Fruit fly (Drosophila melanogaster) whole organism, pupa: ENCODE results near the gene CG15356.

ENCODE experiments used
- CG10348 ChIP-seq: fragments of 200-800 bp; sonication (Bioruptor generic); IDR thresholded peaks from 2 replicates; pipeline ENCODE4 v1.3.6; 2022; ENCODE audit warnings: missing biosample characterization, missing genetic modification characterization
- CG12605 ChIP-seq: fragments of 200-800 bp; sonication (Bioruptor generic); IDR thresholded peaks from 2 replicates; pipeline ENCODE4 v1.3.6; 2022; ENCODE audit warnings: missing biosample characterization, missing genetic modification characterization
- CG13204 ChIP-seq: fragments of 200-800 bp; sonication (Bioruptor generic); optimal IDR thresholded peaks from 2 replicates; lab custom pipeline; 2018; ENCODE audit warnings: missing biosample characterization, mild to moderate bottlenecking, missing genetic modification characterization, moderate library complexity
- CG14655 ChIP-seq: fragments of 200-800 bp; sonication (Bioruptor generic); optimal IDR thresholded peaks from 3 replicates; lab custom pipeline; 2017; ENCODE audit warnings: mild to moderate bottlenecking, missing biosample characterization, missing genetic modification reagents, missing genetic modification characterization
- CG15710 ChIP-seq: fragments of 200-800 bp; sonication (Bioruptor generic); optimal IDR thresholded peaks from 2 replicates; lab custom pipeline; 2018; ENCODE audit warnings: missing biosample characterization, mild to moderate bottlenecking, missing genetic modification characterization, moderate library complexity
- CG17806 ChIP-seq: fragments of 200-800 bp; sonication (Bioruptor generic); optimal IDR thresholded peaks from 2 replicates; lab custom pipeline; 2018; ENCODE audit warnings: missing biosample characterization, mild to moderate bottlenecking, missing genetic modification characterization, moderate library complexity
- CG32121 ChIP-seq: fragments of 200-800 bp; sonication (Bioruptor generic); IDR thresholded peaks from 2 replicates; pipeline ENCODE4 v1.3.6; 2022; ENCODE audit warnings: missing biosample characterization, missing genetic modification characterization
- CG34367 ChIP-seq: fragments of 200-800 bp; sonication (Bioruptor generic); optimal IDR thresholded peaks from 2 replicates; lab custom pipeline; 2018; ENCODE audit warnings: missing biosample characterization, mild to moderate bottlenecking, missing genetic modification characterization
- CG4496 ChIP-seq: fragments of 200-800 bp; sonication (Bioruptor generic); IDR thresholded peaks from 3 replicates; pipeline ENCODE4 v1.3.6; 2022; ENCODE audit warnings: missing biosample characterization, missing genetic modification characterization
- CG8159 ChIP-seq: fragments of 200-800 bp; sonication (Bioruptor generic); optimal IDR thresholded peaks from 3 replicates; lab custom pipeline; 2018; ENCODE audit warnings: missing biosample characterization, mild to moderate bottlenecking, missing genetic modification characterization, moderate library complexity
- CG8301 ChIP-seq: fragments of 200-800 bp; sonication (Bioruptor generic); optimal IDR thresholded peaks from 2 replicates; lab custom pipeline; 2018; ENCODE audit warnings: missing biosample characterization, mild to moderate bottlenecking, missing genetic modification characterization
- CG9948 ChIP-seq: fragments of 200-800 bp; sonication (Bioruptor generic); optimal IDR thresholded peaks from 2 replicates; lab custom pipeline; 2018; ENCODE audit warnings: missing biosample characterization, mild to moderate bottlenecking, missing genetic modification characterization, moderate library complexity
- D1 ChIP-seq: fragments of 200-800 bp; sonication (Bioruptor generic); optimal IDR thresholded peaks from 2 replicates; lab custom pipeline; 2018; ENCODE audit warnings: missing biosample characterization, mild to moderate bottlenecking, missing genetic modification characterization, moderate library complexity
- EcR ChIP-seq: fragments of 200-800 bp; sonication (Bioruptor generic); optimal IDR thresholded peaks from 3 replicates; lab custom pipeline; 2019; ENCODE audit warnings: missing biosample characterization, missing genetic modification characterization, mild to moderate bottlenecking, moderate library complexity, missing genetic modification reagents
- Ets98B ChIP-seq: fragments of 200-800 bp; sonication (Bioruptor generic); IDR thresholded peaks from 2 replicates; pipeline ENCODE4 v1.3.6; 2022; ENCODE audit warnings: missing biosample characterization, missing genetic modification characterization
- Pif1A ChIP-seq: fragments of 200-800 bp; sonication (Bioruptor generic); optimal IDR thresholded peaks from 3 replicates; lab custom pipeline; 2016; ENCODE audit warnings: missing biosample characterization, missing genetic modification characterization
- Pif1B ChIP-seq: fragments of 200-800 bp; sonication (Bioruptor generic); optimal IDR thresholded peaks from 3 replicates; lab custom pipeline; 2016; ENCODE audit warnings: missing biosample characterization, missing genetic modification characterization
- Snoo ChIP-seq: fragments of 200-800 bp; sonication (Bioruptor generic); optimal IDR thresholded peaks from 3 replicates; lab custom pipeline; 2017; ENCODE audit warnings: missing biosample characterization, mild to moderate bottlenecking, missing genetic modification characterization, inconsistent platforms
- fd96Ca ChIP-seq: fragments of 200-800 bp; sonication (Bioruptor generic); IDR thresholded peaks from 3 replicates; pipeline ENCODE4 v1.3.6; 2022; ENCODE audit warnings: missing biosample characterization, missing genetic modification characterization
- gl ChIP-seq: fragments of 200-800 bp; sonication (Bioruptor generic); optimal IDR thresholded peaks from 2 replicates; lab custom pipeline; 2018; ENCODE audit warnings: missing biosample characterization, mild to moderate bottlenecking, missing genetic modification characterization
- rn ChIP-seq: fragments of 200-800 bp; sonication (Bioruptor generic); IDR thresholded peaks from 2 replicates; pipeline ENCODE4 v1.3.6; 2022; ENCODE audit warnings: missing biosample characterization, missing genetic modification characterization

CG15356 gene

DNA sequence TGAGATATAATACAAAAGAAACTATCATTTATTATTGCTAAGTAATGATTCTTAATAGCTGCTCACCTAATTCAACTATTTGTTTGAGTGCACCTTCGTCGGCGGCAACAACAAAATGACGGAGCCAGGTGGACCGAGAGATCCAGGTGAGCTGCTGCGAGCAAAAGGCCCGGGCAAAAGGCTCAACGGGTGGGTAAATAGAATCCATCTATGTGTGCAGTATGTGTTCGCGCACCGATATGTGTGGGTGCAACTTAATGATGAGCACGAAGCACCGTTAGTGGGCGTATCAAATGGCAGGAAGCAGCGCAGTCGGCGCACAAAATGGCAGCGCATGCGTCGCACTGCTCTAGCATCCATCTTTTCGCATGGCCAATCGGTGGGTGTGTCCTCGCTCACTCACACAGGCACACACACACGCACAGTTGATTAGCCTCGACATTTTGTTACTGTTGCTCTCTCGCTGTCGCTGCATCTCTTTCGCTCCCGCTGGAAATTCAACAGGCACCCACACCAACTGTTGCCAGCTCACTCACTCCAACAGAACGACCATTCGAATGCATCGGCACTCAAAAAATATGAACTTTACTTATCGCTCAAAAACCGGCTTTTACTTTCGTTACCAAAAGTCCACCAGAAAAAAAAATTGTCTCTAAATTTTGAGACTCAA lies 8.0 kb downstream of the CG15356 start:
- TF ChIP-seq CG8159 (peak; percentile 5), CG10348 (GFP tag; lab: Robert Waterston, UW) (no peak)
- TF ChIP-seq, all 21 proteins: peak for 1

dm6 chr2L:1970312-1970929 lies 10.1 kb downstream of the CG15356 start, which contains the start of gene erm:
Gene erm (minus strand): TSS chr2L:1970362.
- TF ChIP-seq CG9948 (tag; lab: Kevin White, UChicago), result no peak
- TF ChIP-seq rn (GFP tag; lab: Robert Waterston, UW), result peak; percentile 19; the same call in 1 of the 2 replicates
- no peak for TF ChIP-seq CG15710
- TF ChIP-seq CG13204 (GFP tag; lab: Kevin White, UChicago), result peak; percentile 23
- TF ChIP-seq D1 (tag; lab: Kevin White, UChicago), result no peak
- TF ChIP-seq, all 21 proteins: peak for 2

DNA sequence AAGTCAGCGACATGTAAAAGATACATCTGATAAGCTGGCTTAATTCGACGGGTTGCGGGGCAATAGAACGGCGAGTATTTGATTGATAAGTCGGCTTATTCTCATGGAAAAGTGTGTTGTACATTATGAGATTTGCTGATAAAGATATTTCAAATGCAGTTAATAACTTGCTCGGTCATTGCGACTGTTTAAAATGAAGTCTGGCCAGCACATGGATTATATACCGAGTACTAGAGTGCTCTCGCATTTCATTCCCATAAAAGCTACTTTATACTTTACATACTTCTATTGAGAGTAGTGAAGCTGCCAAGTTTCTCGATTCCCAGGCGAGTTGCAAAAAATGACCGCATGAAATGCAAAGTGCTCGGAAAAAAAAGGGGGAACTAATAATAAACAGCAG lies 12.7 kb downstream of the CG15356 start:
- TF ChIP-seq Snoo (tag; lab: Kevin White, UChicago), result no peak

dm6 chr2L:1967301-1967700 lies 13.3 kb downstream of the CG15356 start:
- no peak for TF ChIP-seq CG9948 (tag; lab: Kevin White, UChicago)
- TF ChIP-seq Pif1B, result no peak
- TF ChIP-seq CG4496 (GFP tag; lab: Robert Waterston, UW), result no peak
- TF ChIP-seq gl (tag; lab: Kevin White, UChicago), result no peak
- TF ChIP-seq Pif1A (GFP tag; lab: Kevin White, UChicago), result no peak
- no peak for TF ChIP-seq CG10348 (GFP tag; lab: Robert Waterston, UW)
- TF ChIP-seq CG8301 (tag; lab: Kevin White, UChicago), result no peak
- no peak for TF ChIP-seq CG8159
- no peak for TF ChIP-seq CG12605 (GFP tag; lab: Robert Waterston, UW)
- TF ChIP-seq CG15710, result no peak
- TF ChIP-seq CG32121 (GFP tag; lab: Robert Waterston, UW), result no peak
- TF ChIP-seq CG17806 (tag; lab: Kevin White, UChicago), result no peak
- TF ChIP-seq D1 (tag; lab: Kevin White, UChicago), result no peak
- TF ChIP-seq CG34367, result no peak
- TF ChIP-seq rn (GFP tag; lab: Robert Waterston, UW), result no peak

DNA sequence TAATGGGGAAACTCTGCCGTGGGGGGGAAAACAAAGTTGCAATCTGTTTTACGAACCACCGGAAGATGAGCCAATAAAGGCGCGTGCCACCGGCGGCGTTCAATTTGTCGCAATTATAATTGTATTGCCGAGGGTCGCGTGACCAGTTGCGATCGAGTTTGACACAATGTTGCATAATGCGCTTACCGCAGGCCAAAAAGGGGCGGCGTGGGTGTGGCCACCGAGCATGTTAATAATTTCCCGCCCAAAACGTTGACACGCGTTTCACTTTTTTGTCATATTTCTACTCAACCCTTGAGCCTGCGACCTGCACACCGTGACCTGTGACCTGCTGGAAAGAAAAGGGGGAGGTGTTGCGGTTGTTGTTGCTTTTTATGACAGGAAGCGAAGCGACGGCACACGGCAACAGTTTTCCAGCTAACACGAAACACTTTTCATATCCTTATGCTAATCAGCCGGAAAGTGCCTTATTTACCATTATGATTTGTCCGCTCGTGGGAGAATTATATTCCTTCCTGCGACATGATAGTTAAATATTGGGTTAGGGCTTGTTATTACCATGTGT lies 18.5 kb downstream of the CG15356 start:
- no peak for TF ChIP-seq CG8301 (tag; lab: Kevin White, UChicago)
- no peak for TF ChIP-seq CG8159
- TF ChIP-seq CG32121 (GFP tag; lab: Robert Waterston, UW), result no peak
- no peak for TF ChIP-seq D1 (tag; lab: Kevin White, UChicago)
- no peak for TF ChIP-seq Pif1A (GFP tag; lab: Kevin White, UChicago)
- no peak for TF ChIP-seq CG13204 (GFP tag; lab: Kevin White, UChicago)
- TF ChIP-seq CG12605 (GFP tag; lab: Robert Waterston, UW), result no peak
- TF ChIP-seq Ets98B, result no peak
- TF ChIP-seq CG15710, result no peak
- TF ChIP-seq CG34367, result no peak
- no peak for TF ChIP-seq EcR (GFP tag; lab: Kevin White, UChicago)
- TF ChIP-seq rn (GFP tag; lab: Robert Waterston, UW), result no peak
- TF ChIP-seq CG4496 (GFP tag; lab: Robert Waterston, UW), result no peak
- no peak for TF ChIP-seq gl (tag; lab: Kevin White, UChicago)
- no peak for TF ChIP-seq CG17806 (tag; lab: Kevin White, UChicago)
- TF ChIP-seq, all 21 proteins: peak for 0

DNA sequence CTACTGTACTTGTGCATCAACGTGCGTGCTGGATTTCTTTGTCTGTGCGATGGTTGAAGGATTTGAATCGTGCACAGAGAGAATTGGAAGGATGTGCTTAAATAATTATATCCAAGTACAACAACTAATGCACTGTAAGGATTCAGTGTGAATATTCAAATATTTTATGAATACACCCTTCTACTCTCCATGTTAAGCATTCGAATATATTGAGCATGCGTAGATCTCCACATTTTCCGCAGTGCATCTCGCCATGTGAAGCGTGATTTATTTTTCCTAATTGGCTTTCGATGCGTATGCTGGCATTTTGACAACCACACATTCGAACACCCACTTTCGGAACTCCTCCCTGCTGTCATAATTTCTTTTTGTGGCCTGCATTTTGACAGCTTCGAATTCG lies 20.5 kb downstream of the CG15356 start:
- TF ChIP-seq CG8159 (peak; percentile 11), fd96Ca (GFP tag; lab: Robert Waterston, UW) (no peak)

DNA sequence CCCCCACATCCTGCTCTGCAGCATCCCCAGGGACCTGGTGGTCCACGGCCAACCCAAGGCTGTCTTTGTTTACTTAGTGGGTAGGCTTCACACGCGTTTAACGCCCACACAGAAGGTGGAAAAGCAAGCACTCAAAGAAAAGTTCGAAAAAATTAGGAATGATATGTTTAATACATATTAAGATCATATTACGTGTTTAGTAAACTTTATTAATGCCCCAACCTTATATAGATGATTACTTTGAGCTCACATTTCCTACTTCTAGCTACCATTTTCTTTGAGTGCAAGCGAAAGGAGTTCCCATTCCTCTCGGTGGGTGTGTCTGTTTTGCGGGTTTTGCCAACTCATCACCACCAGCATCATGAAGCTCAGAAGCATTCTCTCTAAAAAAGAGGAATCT lies 21.1 kb downstream of the CG15356 start:
- TF ChIP-seq CG8159, result peak; percentile 18
- TF ChIP-seq CG34367, result no peak
- TF ChIP-seq CG15710, result peak; percentile 9
- no peak for TF ChIP-seq CG14655

DNA sequence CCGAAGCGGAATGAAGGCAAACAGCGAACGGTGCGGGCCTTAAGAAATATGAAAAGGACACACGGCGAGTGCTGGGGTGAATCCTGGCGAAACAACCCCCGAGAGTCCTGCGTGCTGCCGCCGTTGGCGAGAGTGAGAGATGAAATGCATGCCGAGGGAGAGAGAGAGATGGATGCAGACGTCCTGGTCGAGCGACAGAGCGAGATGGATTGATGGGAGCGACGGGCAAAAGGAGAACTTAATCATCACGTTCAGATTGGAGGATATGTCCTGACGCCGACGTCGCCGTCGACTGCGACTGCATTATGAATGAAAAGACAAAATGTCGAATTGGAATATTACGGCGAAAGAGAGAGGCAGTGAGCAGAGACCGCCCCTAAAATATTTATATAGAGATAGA lies 26.0 kb downstream of the CG15356 start:
- no peak for TF ChIP-seq CG10348 (GFP tag; lab: Robert Waterston, UW)
- no peak for TF ChIP-seq CG8159
- TF ChIP-seq CG8301 (tag; lab: Kevin White, UChicago), result no peak
- no peak for TF ChIP-seq fd96Ca (GFP tag; lab: Robert Waterston, UW)
- no peak for TF ChIP-seq rn (GFP tag; lab: Robert Waterston, UW)
- no peak for TF ChIP-seq D1 (tag; lab: Kevin White, UChicago)
- TF ChIP-seq CG17806 (tag; lab: Kevin White, UChicago), result no peak
- TF ChIP-seq CG13204 (GFP tag; lab: Kevin White, UChicago), result no peak
- no peak for TF ChIP-seq CG34367
- no peak for TF ChIP-seq Snoo (tag; lab: Kevin White, UChicago)
- TF ChIP-seq Pif1B, result no peak
- no peak for TF ChIP-seq Pif1A (GFP tag; lab: Kevin White, UChicago)
